Worm (Caenorhabditis elegans) whole organism, L3 larva: ENCODE measurements around the gene ssp-35.

Experiments
- ZK546.5 ChIP-seq: sonication (generic microtip); optimal IDR thresholded peaks from 2 replicates; lab custom pipeline; 2017; ENCODE audit warnings: missing biosample characterization, missing genetic modification characterization
- aly-2 ChIP-seq: fragments of 150-350 bp; optimal IDR thresholded peaks from 2 replicates; lab custom pipeline; 2014; ENCODE audit warnings: missing biosample characterization, missing genetic modification characterization
- ama-1 ChIP-seq: fragments of 150-350 bp; optimal IDR thresholded peaks from 2 replicates; lab custom pipeline; 2018
- ceh-16 ChIP-seq: sonication (generic microtip); optimal IDR thresholded peaks from 2 replicates; lab custom pipeline; 2017; ENCODE audit warnings: missing biosample characterization, missing genetic modification characterization
- ceh-28 ChIP-seq: fragments of 150-350 bp; optimal IDR thresholded peaks from 2 replicates; lab custom pipeline; 2014; ENCODE audit warnings: missing biosample characterization, missing genetic modification reagents, missing genetic modification characterization
- daf-12 ChIP-seq: fragments of 150-350 bp; optimal IDR thresholded peaks from 2 replicates; lab custom pipeline; 2014; ENCODE audit warnings: missing biosample characterization, missing genetic modification reagents, missing genetic modification characterization
- egl-27 ChIP-seq: sonication (generic microtip); optimal IDR thresholded peaks from 4 replicates; lab custom pipeline; 2017; ENCODE audit warnings: missing biosample characterization, missing genetic modification reagents, missing genetic modification characterization
- egl-5 ChIP-seq: fragments of 150-350 bp; optimal IDR thresholded peaks from 2 replicates; lab custom pipeline; 2017; ENCODE audit warnings: missing biosample characterization, missing genetic modification reagents, missing genetic modification characterization, inconsistent platforms
- elt-1 ChIP-seq: fragments of 150-350 bp; optimal IDR thresholded peaks from 2 replicates; lab custom pipeline; 2014; ENCODE audit warnings: missing biosample characterization, missing genetic modification characterization
- elt-2 ChIP-seq: sonication (generic microtip); optimal IDR thresholded peaks from 2 replicates; lab custom pipeline; 2016; ENCODE audit warnings: missing genetic modification reagents, mild to moderate bottlenecking, missing genetic modification characterization, missing compliant biosample characterization
- elt-3 ChIP-seq, 3 experiments: fragments of 150-350 bp in 1 of 3; sonication (generic microtip) in 2 of 3; optimal IDR thresholded peaks; 2 replicates in 2 of 3; 4 replicates in 1 of 3; lab custom pipeline; 2014 to 2017; ENCODE audit warnings: missing biosample characterization in 3 of 3, missing genetic modification characterization in 3 of 3
- eor-1 ChIP-seq, 2 experiments: fragments of 150-350 bp; optimal IDR thresholded peaks; 2 replicates each; lab custom pipeline; 2014 to 2018; ENCODE audit warnings: missing biosample characterization in 2 of 2, missing genetic modification characterization in 2 of 2
- fos-1 ChIP-seq: fragments of 150-350 bp; optimal IDR thresholded peaks from 2 replicates; lab custom pipeline; 2014; ENCODE audit warnings: missing biosample characterization, missing genetic modification characterization
- hmg-11 ChIP-seq: sonication (generic microtip); optimal IDR thresholded peaks from 2 replicates; lab custom pipeline; 2016; ENCODE audit warnings: missing genetic modification characterization, missing compliant biosample characterization
- jun-1 ChIP-seq: fragments of 150-350 bp; optimal IDR thresholded peaks from 2 replicates; lab custom pipeline; 2014; ENCODE audit warnings: missing biosample characterization, missing genetic modification reagents, missing genetic modification characterization
- lin-15B ChIP-seq: fragments of 150-350 bp; optimal IDR thresholded peaks from 2 replicates; lab custom pipeline; 2014; ENCODE audit warnings: missing biosample characterization, missing genetic modification characterization
- lin-39 ChIP-seq: fragments of 150-350 bp; optimal IDR thresholded peaks from 2 replicates; lab custom pipeline; 2018; ENCODE audit warnings: missing biosample characterization, missing genetic modification reagents, missing genetic modification characterization
- lsy-12 ChIP-seq: sonication (generic microtip); optimal IDR thresholded peaks from 2 replicates; lab custom pipeline; 2016; ENCODE audit warnings: mild to moderate bottlenecking, missing genetic modification characterization, missing compliant biosample characterization
- mdl-1 ChIP-seq: fragments of 150-350 bp; optimal IDR thresholded peaks from 2 replicates; lab custom pipeline; 2014; ENCODE audit warnings: missing biosample characterization, missing genetic modification characterization
- mml-1 ChIP-seq: fragments of 150-350 bp; sonication (generic microtip); optimal IDR thresholded peaks from 3 replicates; lab custom pipeline; 2014; ENCODE audit warnings: missing biosample characterization, missing genetic modification characterization
- nfya-1 ChIP-seq: sonication (generic microtip); optimal IDR thresholded peaks from 2 replicates; lab custom pipeline; 2017; ENCODE audit warnings: missing genetic modification characterization, mild to moderate bottlenecking, missing compliant biosample characterization, antibody characterized with exemption, moderate library complexity; ENCODE audit not compliant: insufficient read depth
- nhr-11 ChIP-seq: fragments of 150-350 bp; optimal IDR thresholded peaks from 2 replicates; lab custom pipeline; 2014; ENCODE audit warnings: missing biosample characterization, missing genetic modification characterization
- nhr-12 ChIP-seq: fragments of 150-350 bp; optimal IDR thresholded peaks from 2 replicates; lab custom pipeline; 2014; ENCODE audit warnings: missing biosample characterization, missing genetic modification characterization
- nhr-23 ChIP-seq: fragments of 150-350 bp; optimal IDR thresholded peaks from 2 replicates; lab custom pipeline; 2014; ENCODE audit warnings: missing biosample characterization, missing genetic modification reagents, missing genetic modification characterization
- nhr-237 ChIP-seq: fragments of 150-350 bp; optimal IDR thresholded peaks from 2 replicates; lab custom pipeline; 2014; ENCODE audit warnings: missing biosample characterization, missing genetic modification characterization
- nhr-25 ChIP-seq: sonication (generic microtip); optimal IDR thresholded peaks from 2 replicates; lab custom pipeline; 2017; ENCODE audit warnings: missing biosample characterization, missing genetic modification characterization
- nhr-28 ChIP-seq: fragments of 150-350 bp; optimal IDR thresholded peaks from 2 replicates; lab custom pipeline; 2014; ENCODE audit warnings: missing biosample characterization, missing genetic modification characterization
- nhr-43 ChIP-seq: sonication (generic microtip); optimal IDR thresholded peaks from 2 replicates; lab custom pipeline; 2016; ENCODE audit warnings: mild to moderate bottlenecking, missing genetic modification characterization, missing compliant biosample characterization; ENCODE audit not compliant: poor library complexity, severe bottlenecking
- nhr-67 ChIP-seq: fragments of 150-350 bp; optimal IDR thresholded peaks from 2 replicates; lab custom pipeline; 2014; ENCODE audit warnings: missing biosample characterization, missing genetic modification characterization
- nhr-76 ChIP-seq: fragments of 150-350 bp; sonication (generic microtip); optimal IDR thresholded peaks from 5 replicates; lab custom pipeline; 2014; ENCODE audit warnings: missing biosample characterization, missing genetic modification characterization
- nhr-77 ChIP-seq: fragments of 150-350 bp; optimal IDR thresholded peaks from 2 replicates; lab custom pipeline; 2014; ENCODE audit warnings: missing biosample characterization, missing genetic modification characterization
- pha-4 ChIP-seq: fragments of 150-350 bp; optimal IDR thresholded peaks from 2 replicates; lab custom pipeline; 2014; ENCODE audit warnings: missing biosample characterization, missing genetic modification reagents, missing genetic modification characterization
- sea-2 ChIP-seq: fragments of 150-350 bp; sonication (generic microtip); optimal IDR thresholded peaks from 4 replicates; lab custom pipeline; 2014; ENCODE audit warnings: missing biosample characterization, missing genetic modification reagents, missing genetic modification characterization
- snpc-4 ChIP-seq: fragments of 150-350 bp; optimal IDR thresholded peaks from 2 replicates; lab custom pipeline; 2014; ENCODE audit warnings: missing biosample characterization, missing genetic modification characterization
- unc-39 ChIP-seq: sonication (generic microtip); optimal IDR thresholded peaks from 4 replicates; lab custom pipeline; 2017; ENCODE audit warnings: missing biosample characterization, missing genetic modification characterization
- unc-62 ChIP-seq: fragments of 150-350 bp; sonication (generic microtip); optimal IDR thresholded peaks from 4 replicates; lab custom pipeline; 2014; ENCODE audit warnings: missing biosample characterization, missing genetic modification reagents, missing genetic modification characterization
- zag-1 ChIP-seq: fragments of 150-350 bp; optimal IDR thresholded peaks from 2 replicates; lab custom pipeline; 2014; ENCODE audit warnings: missing biosample characterization, missing genetic modification characterization
- ztf-4 ChIP-seq: fragments of 150-350 bp; optimal IDR thresholded peaks from 2 replicates; lab custom pipeline; 2014; ENCODE audit warnings: missing biosample characterization, missing genetic modification characterization

ssp-35 gene

ce11 chrV:12256398-12256797, 7.2 kb downstream of the ssp-35 start, which contains the start of gene ugt-55:
Gene ugt-55, plus strand, starts transcription at chrV:12256698.
- TF ChIP-seq nhr-23: no peak
- no peak for TF ChIP-seq lsy-12 (tag; lab: Kevin White, UChicago)
- no peak for TF ChIP-seq egl-5 (tag; lab: Kevin White, UChicago)
- TF ChIP-seq aly-2 (tag; lab: Kevin White, UChicago): no peak
- TF ChIP-seq ceh-28 (tag; lab: Kevin White, UChicago): no peak
- TF ChIP-seq nhr-77 (tag; lab: Kevin White, UChicago): no peak
- no peak for TF ChIP-seq sea-2
- TF ChIP-seq nhr-12 (tag; lab: Kevin White, UChicago): no peak
- no peak for TF ChIP-seq fos-1 (tag; lab: Kevin White, UChicago)
- no peak for TF ChIP-seq elt-3 (tag; optimal IDR thresholded peaks at IDR 0.05; lab: Kevin White, UChicago)
- no peak for TF ChIP-seq snpc-4 (tag; lab: Kevin White, UChicago)
- TF ChIP-seq unc-62 (GFP tag; lab: Kevin White, UChicago): no peak
- no peak for TF ChIP-seq nhr-25 (tag; lab: Kevin White, UChicago)
- TF ChIP-seq lin-39: no peak
- no peak for TF ChIP-seq elt-2 (tag; lab: Kevin White, UChicago)
- no peak for TF ChIP-seq nhr-43
- TF ChIP-seq egl-27 (tag; lab: Kevin White, UChicago): no peak
- no peak for TF ChIP-seq nhr-67 (tag; lab: Kevin White, UChicago)
- TF ChIP-seq daf-12: no peak
- no peak for TF ChIP-seq lin-15B

DNA sequence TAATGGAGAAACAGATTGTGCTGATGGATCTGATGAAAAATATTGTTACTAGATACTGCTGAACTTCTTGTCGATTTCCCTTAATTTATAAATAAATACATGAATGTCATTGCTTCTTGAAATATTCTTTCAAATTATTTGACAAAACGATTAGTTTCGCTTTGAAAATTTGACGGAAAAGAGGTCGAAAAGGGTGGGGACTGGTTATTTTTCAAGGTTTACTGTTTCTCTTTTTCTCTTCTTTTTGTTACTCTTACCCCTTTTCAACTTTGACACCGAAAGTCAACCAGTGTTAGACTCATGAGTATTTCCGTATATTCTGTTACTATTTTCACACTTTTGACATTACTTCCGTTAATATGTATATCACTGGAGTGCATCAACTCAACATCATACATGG, 8.3 kb downstream of the ssp-35 start, which contains the start of gene T04H1.12:
T04H1.12 (plus strand) TSS at position 301 of the 400 bp plus-strand sequence.
- TF ChIP-seq elt-2 (tag; lab: Kevin White, UChicago) (no peak), nhr-237 (no peak), daf-12 (no peak), mdl-1 (tag; lab: Kevin White, UChicago) (no peak), ztf-4 (no peak), ZK546.5 (tag; lab: Kevin White, UChicago) (no peak), egl-5 (tag; lab: Kevin White, UChicago) (no peak), lin-39 (no peak), nhr-76 (tag; lab: Kevin White, UChicago) (no peak), pha-4 (tag; lab: Kevin White, UChicago) (no peak), nhr-77 (tag; lab: Kevin White, UChicago) (no peak), fos-1 (tag; lab: Kevin White, UChicago) (no peak), nhr-11 (tag; lab: Kevin White, UChicago) (no peak), nhr-28 (tag; lab: Kevin White, UChicago) (no peak)

ce11 chrV:12252272-12252671, 11.4 kb downstream of the ssp-35 start, which contains the start of gene lrx-1:
Gene lrx-1, plus strand, starts transcription at chrV:12252572.
- TF ChIP-seq sea-2 (no peak), unc-39 (tag; lab: Kevin White, UChicago) (no peak), pha-4 (tag; lab: Kevin White, UChicago) (no peak), nhr-28 (tag; lab: Kevin White, UChicago) (no peak), elt-2 (tag; lab: Kevin White, UChicago) (no peak), zag-1 (tag; lab: Kevin White, UChicago) (no peak), nhr-12 (tag; lab: Kevin White, UChicago) (no peak), ceh-16 (tag; lab: Kevin White, UChicago) (no peak), jun-1 (tag; lab: Kevin White, UChicago) (no peak), eor-1 (tag; optimal IDR thresholded peaks at IDR 0.05; lab: Kevin White, UChicago) (no peak)

ce11 chrV:12251041-12251440, 12.6 kb downstream of the ssp-35 start, which contains the start of gene T04H1.5:
Gene T04H1.5, plus strand, starts transcription at chrV:12251341.
- no peak for TF ChIP-seq nfya-1 (tag; lab: Kevin White, UChicago)
- TF ChIP-seq mml-1 (tag; lab: Kevin White, UChicago): no peak
- no peak for TF ChIP-seq eor-1 (tag; optimal IDR thresholded peaks at IDR 0.05; lab: Kevin White, UChicago)
- TF ChIP-seq sea-2: no peak
- no peak for TF ChIP-seq hmg-11 (tag; lab: Kevin White, UChicago)
- TF ChIP-seq nhr-67 (tag; lab: Kevin White, UChicago): no peak
- no peak for TF ChIP-seq egl-5 (tag; lab: Kevin White, UChicago)
- no peak for TF ChIP-seq elt-2 (tag; lab: Kevin White, UChicago)
- no peak for TF ChIP-seq fos-1 (tag; lab: Kevin White, UChicago)
- no peak for TF ChIP-seq elt-1
- no peak for TF ChIP-seq unc-62 (GFP tag; lab: Kevin White, UChicago)
- no peak for TF ChIP-seq ZK546.5 (tag; lab: Kevin White, UChicago)
- no peak for TF ChIP-seq nhr-11 (tag; lab: Kevin White, UChicago)
- TF ChIP-seq nhr-237: no peak
- no peak for TF ChIP-seq nhr-12 (tag; lab: Kevin White, UChicago)
- TF ChIP-seq jun-1 (tag; lab: Kevin White, UChicago): no peak
- TF ChIP-seq ama-1 (lab: Kevin White, UChicago): no peak
- TF ChIP-seq unc-39 (tag; lab: Kevin White, UChicago): no peak
- TF ChIP-seq lin-39: no peak
- no peak for TF ChIP-seq ceh-28 (tag; lab: Kevin White, UChicago)
